Worm (Caenorhabditis elegans) whole organism, L2 larva: Measurements from ENCODE around the gene Y43C5A.2.

Source experiments
- lsy-2 ChIP-seq, 2 experiments: fragments of 150-350 bp in 1 of 2; sonication (generic microtip) in 1 of 2; optimal IDR thresholded peaks; 2 replicates each; lab custom pipeline; 2014 to 2017; ENCODE audit warnings: missing biosample characterization in 2 of 2, missing genetic modification characterization in 2 of 2
- unc-39 ChIP-seq: fragments of 150-350 bp; optimal IDR thresholded peaks from 2 replicates; lab custom pipeline; 2014; ENCODE audit warnings: missing biosample characterization, missing genetic modification characterization
- ztf-11 ChIP-seq: sonication (generic microtip); optimal IDR thresholded peaks from 2 replicates; lab custom pipeline; 2017; ENCODE audit warnings: missing biosample characterization, missing genetic modification characterization

DNA sequence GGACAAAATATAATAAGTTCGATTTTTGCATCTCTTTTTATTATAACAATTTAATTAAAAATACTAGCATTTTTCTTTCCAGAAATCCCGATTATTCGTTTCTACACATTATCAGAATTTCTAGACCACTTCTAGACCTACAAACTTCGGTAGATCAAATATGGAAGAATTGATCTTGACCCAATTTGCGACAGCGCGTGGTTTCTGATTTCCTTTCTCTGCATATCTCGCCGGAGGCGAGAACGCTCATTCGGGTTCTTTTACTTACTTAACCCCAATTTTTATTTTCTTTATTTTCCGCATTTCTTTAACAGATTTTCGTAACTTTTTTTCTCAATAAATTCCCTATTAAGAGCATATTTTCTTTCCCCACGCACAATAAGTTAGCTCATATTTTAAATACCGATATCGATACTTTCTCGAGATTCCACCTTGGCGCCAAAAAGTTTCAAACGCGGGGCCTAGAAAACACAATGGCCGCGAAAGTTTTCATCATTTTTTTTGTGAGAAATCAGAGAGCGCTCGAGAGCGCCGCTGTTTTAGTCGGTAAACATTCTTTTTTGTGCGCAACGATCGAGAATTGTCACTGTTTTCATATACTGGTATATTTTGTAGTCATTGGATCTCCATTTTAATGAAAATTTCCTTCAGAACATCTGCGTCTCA lies 27.1 kb upstream of the Y43C5A.2 start:
- TF ChIP-seq lsy-2 (tag; optimal IDR thresholded peaks at IDR 0.05; lab: Kevin White, UChicago) (peak in 1 of 2 experiments; percentile 41), unc-39 (tag; lab: Kevin White, UChicago) (no peak), ztf-11 (tag; lab: Kevin White, UChicago) (no peak)
